Fruit fly (Drosophila melanogaster): ENCODE measurements around the gene CG2772.

DNA sequence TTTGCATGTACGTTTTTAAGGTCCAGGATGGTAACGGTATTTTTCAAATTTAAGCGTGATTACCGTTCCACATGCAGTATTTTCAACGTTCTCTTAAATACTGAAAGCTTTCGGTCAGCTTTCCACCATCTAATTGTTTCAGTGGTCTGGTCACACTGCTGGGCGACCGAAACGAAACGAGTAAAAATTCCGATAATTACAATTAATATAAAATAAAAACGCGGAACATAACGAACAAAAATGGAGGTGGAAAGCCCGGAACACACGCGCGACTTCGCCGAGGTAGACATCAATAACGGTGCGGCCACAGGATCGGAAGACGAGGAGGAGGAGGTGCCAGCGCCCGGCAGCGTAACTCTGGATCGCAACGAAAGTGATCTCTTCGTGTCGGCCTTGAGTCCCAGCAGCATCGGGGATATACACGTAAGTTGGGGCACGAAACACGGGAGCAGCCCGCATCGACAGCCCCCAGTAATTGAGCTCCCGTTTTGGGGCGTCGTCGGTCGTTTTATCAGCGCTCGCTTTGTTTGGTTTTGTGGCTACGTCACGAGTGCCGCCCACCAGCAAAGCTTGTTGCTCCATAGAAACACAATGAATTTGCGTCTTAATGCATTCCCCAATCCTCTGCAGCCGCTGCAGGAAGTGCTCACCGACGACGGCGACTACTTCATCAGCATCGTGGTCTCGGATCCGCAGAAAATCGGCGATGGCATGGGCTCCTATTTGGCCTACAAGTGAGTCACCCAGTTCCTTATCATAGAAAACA is 3.9 kb downstream of the CG2772 start, which contains the start of gene Snx1:
- TF ChIP-seq CG8478 (optimal IDR thresholded peaks at IDR 0.05): no peak
- TF ChIP-seq CTCF (optimal IDR thresholded peaks at IDR 0.05): no peak

Measured in S2 (cell line).